Fruit fly (Drosophila melanogaster): ENCODE data around the gene CG43290.
A peak's percentile ranks its signal among the peaks of the same experiment; 100 is the strongest.

Gene CG43290

DNA sequence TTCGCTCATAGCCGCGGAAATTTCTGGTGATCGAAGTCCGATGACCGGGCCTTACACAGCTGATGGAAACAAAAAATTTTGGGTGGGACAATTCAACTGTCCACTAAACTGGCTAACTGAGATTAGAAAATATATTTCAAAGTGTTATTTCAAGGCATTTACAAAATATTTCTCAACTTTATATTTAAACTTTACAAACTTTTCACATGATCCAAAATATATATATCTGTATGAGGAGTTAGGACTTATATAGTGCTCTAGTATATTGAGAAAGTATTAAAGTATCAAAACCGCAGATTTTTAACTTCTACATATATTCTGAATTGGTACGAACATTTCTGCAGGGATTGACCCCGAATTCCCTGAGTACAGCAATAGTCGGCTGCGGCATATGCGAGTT lies 12.7 kb upstream of the CG43290 start, which contains the start of gene CG17944:
Gene CG17944, minus strand, starts transcription at position 101 of the 400 bp plus-strand sequence.
- TF ChIP-seq Ets98B (GFP tag; IDR thresholded peaks at IDR 0.05): no peak
- no peak for TF ChIP-seq CG4496 (GFP tag; IDR thresholded peaks at IDR 0.05)
- no peak for TF ChIP-seq CG34367 (tag; optimal IDR thresholded peaks at IDR 0.05)
- no peak for TF ChIP-seq CG32121 (GFP tag; IDR thresholded peaks at IDR 0.05)
- no peak for TF ChIP-seq CG17806 (tag; optimal IDR thresholded peaks at IDR 0.05)
- TF ChIP-seq D1 (tag; optimal IDR thresholded peaks at IDR 0.05): no peak
- no peak for TF ChIP-seq CG15710 (tag; optimal IDR thresholded peaks at IDR 0.05)
- TF ChIP-seq fd96Ca (GFP tag; IDR thresholded peaks at IDR 0.05): no peak
- no peak for TF ChIP-seq Pif1B (GFP tag; optimal IDR thresholded peaks at IDR 0.05)
- no peak for TF ChIP-seq CG12605 (GFP tag; IDR thresholded peaks at IDR 0.05)
- no peak for TF ChIP-seq CG14655 (GFP tag; optimal IDR thresholded peaks at IDR 0.05)
- TF ChIP-seq CG13204 (GFP tag; optimal IDR thresholded peaks at IDR 0.05): no peak
- no peak for TF ChIP-seq gl (tag; optimal IDR thresholded peaks at IDR 0.05)

DNA sequence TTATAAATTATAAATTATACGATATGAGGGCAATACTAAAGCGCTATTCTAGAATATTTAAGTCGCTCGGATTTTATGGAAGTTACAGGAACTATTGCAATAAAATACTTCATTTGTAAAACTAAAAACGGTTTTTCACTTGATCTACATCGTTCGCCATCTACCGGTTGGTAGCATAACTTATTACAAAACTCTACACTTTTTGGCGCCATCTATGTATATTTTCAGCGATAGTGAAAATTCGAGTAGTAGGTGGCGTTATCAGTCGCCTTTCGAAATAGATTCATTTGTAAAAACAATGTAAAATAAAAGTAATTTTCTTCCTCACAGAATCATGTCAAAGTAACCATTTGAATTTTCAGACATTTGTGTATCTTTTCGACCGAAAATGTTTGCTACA lies 2.9 kb downstream of the CG43290 start, which contains the start of gene nxf4:
Gene nxf4, plus strand, starts transcription at position 286 of the 400 bp plus-strand sequence.
- TF ChIP-seq CG34367 (tag; optimal IDR thresholded peaks at IDR 0.05): no peak
- TF ChIP-seq CG4496 (GFP tag; IDR thresholded peaks at IDR 0.05): no peak
- no peak for TF ChIP-seq gl (tag; optimal IDR thresholded peaks at IDR 0.05)
- no peak for TF ChIP-seq Pif1B (GFP tag; optimal IDR thresholded peaks at IDR 0.05)
- TF ChIP-seq CG13204 (GFP tag; optimal IDR thresholded peaks at IDR 0.05): no peak
- TF ChIP-seq CG32121 (GFP tag; IDR thresholded peaks at IDR 0.05): no peak
- TF ChIP-seq rn (GFP tag; IDR thresholded peaks at IDR 0.05): no peak
- no peak for TF ChIP-seq CG8159 (tag; optimal IDR thresholded peaks at IDR 0.05)
- TF ChIP-seq D1 (tag; optimal IDR thresholded peaks at IDR 0.05): no peak
- no peak for TF ChIP-seq Pif1A (GFP tag; optimal IDR thresholded peaks at IDR 0.05)
- no peak for TF ChIP-seq Ets98B (GFP tag; IDR thresholded peaks at IDR 0.05)
- TF ChIP-seq CG12605 (GFP tag; IDR thresholded peaks at IDR 0.05): no peak
- no peak for TF ChIP-seq CG9948 (tag; optimal IDR thresholded peaks at IDR 0.05)
- TF ChIP-seq CG10348 (GFP tag; IDR thresholded peaks at IDR 0.05): no peak
- TF ChIP-seq Snoo (tag; optimal IDR thresholded peaks at IDR 0.05): no peak
- no peak for TF ChIP-seq CG15710 (tag; optimal IDR thresholded peaks at IDR 0.05)
- TF ChIP-seq CG14655 (GFP tag; optimal IDR thresholded peaks at IDR 0.05): no peak
- no peak for TF ChIP-seq EcR (GFP tag; optimal IDR thresholded peaks at IDR 0.05)
- no peak for TF ChIP-seq CG17806 (tag; optimal IDR thresholded peaks at IDR 0.05)

DNA sequence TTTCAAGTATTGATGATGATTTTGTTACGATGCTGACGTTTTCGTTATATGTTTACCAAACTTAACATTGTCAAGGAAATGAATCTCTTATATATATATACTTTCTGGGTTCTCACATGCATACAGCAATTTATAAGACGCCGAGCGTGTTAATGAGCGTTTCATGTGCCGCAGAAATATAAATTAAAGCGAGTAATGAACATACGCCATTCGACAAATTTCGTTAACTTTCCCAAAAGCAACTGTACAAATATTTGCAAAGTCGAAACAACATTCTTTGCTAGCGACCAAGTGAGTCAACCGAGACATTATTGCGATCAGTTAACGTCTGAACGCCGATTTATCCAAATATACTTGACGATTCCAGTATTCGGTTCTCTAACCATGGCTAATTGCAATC lies 4.6 kb downstream of the CG43290 start, which contains the start of gene CG31496:
Gene CG31496, plus strand, starts transcription at position 301 of the 400 bp plus-strand sequence.
- TF ChIP-seq CG13204 (GFP tag; optimal IDR thresholded peaks at IDR 0.05) (no peak), gl (tag; optimal IDR thresholded peaks at IDR 0.05) (no peak), fd96Ca (GFP tag; IDR thresholded peaks at IDR 0.05) (no peak), CG8159 (tag; optimal IDR thresholded peaks at IDR 0.05) (no peak), CG9948 (tag; optimal IDR thresholded peaks at IDR 0.05) (no peak), CG12605 (GFP tag; IDR thresholded peaks at IDR 0.05) (no peak), CG8301 (tag; optimal IDR thresholded peaks at IDR 0.05) (no peak), EcR (GFP tag; optimal IDR thresholded peaks at IDR 0.05) (no peak), CG15710 (tag; optimal IDR thresholded peaks at IDR 0.05) (no peak), CG32121 (GFP tag; IDR thresholded peaks at IDR 0.05) (no peak), CG14655 (GFP tag; optimal IDR thresholded peaks at IDR 0.05) (no peak)

DNA sequence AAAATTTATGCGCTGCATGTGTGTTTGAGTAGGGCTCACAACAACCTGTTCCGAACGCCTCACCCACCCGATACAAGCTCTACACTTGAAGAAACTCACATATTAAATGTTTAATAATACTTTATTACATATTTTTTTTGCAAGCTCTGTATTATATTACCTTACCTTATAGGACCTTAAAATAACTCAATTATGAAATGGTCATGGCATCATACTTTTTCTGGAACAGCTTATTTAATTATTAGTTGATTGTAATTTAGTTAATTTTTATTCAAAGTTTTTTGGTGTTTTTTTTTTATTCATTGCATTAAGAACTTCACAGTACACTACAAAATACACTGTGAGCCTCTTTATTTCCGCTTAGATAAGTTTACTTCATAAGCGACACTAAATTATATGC lies 12.9 kb downstream of the CG43290 start:
- peak; percentile 4 for TF ChIP-seq Snoo (tag; optimal IDR thresholded peaks at IDR 0.05)
- peak; percentile 17 for TF ChIP-seq CG34367 (tag; optimal IDR thresholded peaks at IDR 0.05)
- TF ChIP-seq CG15710 (tag; optimal IDR thresholded peaks at IDR 0.05): peak; percentile 58
- TF ChIP-seq CG17806 (tag; optimal IDR thresholded peaks at IDR 0.05): peak; percentile 54
- TF ChIP-seq CG14655 (GFP tag; optimal IDR thresholded peaks at IDR 0.05): peak; percentile 43
- peak; percentile 40 for TF ChIP-seq Pif1B (GFP tag; optimal IDR thresholded peaks at IDR 0.05)
- TF ChIP-seq fd96Ca (GFP tag; IDR thresholded peaks at IDR 0.05): no peak
- TF ChIP-seq CG9948 (tag; optimal IDR thresholded peaks at IDR 0.05): peak; percentile 54
- no peak for TF ChIP-seq CG13204 (GFP tag; optimal IDR thresholded peaks at IDR 0.05)
- no peak for TF ChIP-seq rn (GFP tag; IDR thresholded peaks at IDR 0.05)
- TF ChIP-seq CG32121 (GFP tag; IDR thresholded peaks at IDR 0.05): no peak
- TF ChIP-seq gl (tag; optimal IDR thresholded peaks at IDR 0.05): no peak
- peak; percentile 3 for TF ChIP-seq CG8301 (tag; optimal IDR thresholded peaks at IDR 0.05)
- TF ChIP-seq D1 (tag; optimal IDR thresholded peaks at IDR 0.05): no peak
- TF ChIP-seq EcR (GFP tag; optimal IDR thresholded peaks at IDR 0.05): no peak
- no peak for TF ChIP-seq CG4496 (GFP tag; IDR thresholded peaks at IDR 0.05)
- peak; percentile 16 for TF ChIP-seq Pif1A (GFP tag; optimal IDR thresholded peaks at IDR 0.05)
- TF ChIP-seq CG10348 (GFP tag; IDR thresholded peaks at IDR 0.05): no peak
- no peak for TF ChIP-seq CG12605 (GFP tag; IDR thresholded peaks at IDR 0.05)
- TF ChIP-seq CG8159 (tag; optimal IDR thresholded peaks at IDR 0.05): peak; percentile 68
- TF ChIP-seq Ets98B (GFP tag; IDR thresholded peaks at IDR 0.05): no peak

DNA sequence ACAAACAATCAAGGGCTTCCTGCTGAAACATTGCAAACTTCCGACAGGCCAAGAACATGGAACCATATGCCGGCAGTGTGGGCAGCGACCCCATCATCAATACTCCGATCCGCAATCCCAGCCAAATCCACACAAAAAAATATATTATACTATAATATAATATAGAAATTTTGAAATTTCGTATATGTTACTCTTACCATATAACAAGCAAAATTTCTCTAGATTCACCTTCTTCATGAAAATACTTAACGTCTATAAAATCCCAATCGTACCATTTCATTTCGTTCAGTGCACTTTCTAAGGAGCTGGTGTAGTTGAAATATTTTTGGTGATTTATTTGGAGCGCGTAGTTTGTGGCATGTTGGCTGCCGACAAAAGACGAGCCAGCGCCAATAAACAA lies 14.7 kb downstream of the CG43290 start:
- TF ChIP-seq CG12605 (GFP tag; IDR thresholded peaks at IDR 0.05) (no peak), CG14655 (GFP tag; optimal IDR thresholded peaks at IDR 0.05) (no peak), Ets98B (GFP tag; IDR thresholded peaks at IDR 0.05) (no peak), CG17806 (tag; optimal IDR thresholded peaks at IDR 0.05) (no peak), EcR (GFP tag; optimal IDR thresholded peaks at IDR 0.05) (no peak)

DNA sequence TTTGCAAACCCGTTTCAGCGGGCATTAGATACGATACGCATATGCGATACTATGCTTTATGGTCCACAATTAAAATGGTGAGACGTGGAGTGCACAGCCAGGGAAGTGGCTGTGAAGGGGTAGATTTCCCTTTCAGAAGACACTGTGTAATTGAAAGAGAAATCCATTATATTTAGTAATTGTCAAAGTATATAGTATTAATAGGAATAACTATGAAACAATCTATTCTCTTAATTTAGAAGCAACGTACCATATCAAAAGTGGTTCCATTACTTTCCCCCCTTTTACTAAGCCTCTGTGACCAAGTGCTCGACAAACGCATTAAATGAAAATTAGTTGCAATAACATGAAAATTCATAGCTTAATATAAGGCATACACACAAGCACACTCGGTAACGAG lies 18.7 kb downstream of the CG43290 start:
- TF ChIP-seq CG4496 (GFP tag; IDR thresholded peaks at IDR 0.05) (peak; percentile 44; the same call in 1 of the 3 replicates), CG8159 (tag; optimal IDR thresholded peaks at IDR 0.05) (no peak), CG32121 (GFP tag; IDR thresholded peaks at IDR 0.05) (peak; percentile 72), CG8301 (tag; optimal IDR thresholded peaks at IDR 0.05) (peak; percentile 63), CG9948 (tag; optimal IDR thresholded peaks at IDR 0.05) (no peak), Ets98B (GFP tag; IDR thresholded peaks at IDR 0.05) (peak; percentile 68), Pif1B (GFP tag; optimal IDR thresholded peaks at IDR 0.05) (no peak), fd96Ca (GFP tag; IDR thresholded peaks at IDR 0.05) (peak; percentile 58; the same call in 2 of the 3 replicates), EcR (GFP tag; optimal IDR thresholded peaks at IDR 0.05) (no peak), CG14655 (GFP tag; optimal IDR thresholded peaks at IDR 0.05) (peak; percentile 61), Pif1A (GFP tag; optimal IDR thresholded peaks at IDR 0.05) (peak; percentile 10)

Data from whole organism, pupa.